Worm (Caenorhabditis elegans): ENCODE measurements around the gene B0035.21.

ce11 chrIV:11329269-11329668 is 2.2 kb downstream of the B0035.21 start, which contains the start of gene leo-1:
- TF ChIP-seq F26F4.8 (GFP tag; conservative IDR thresholded peaks at IDR 0.05) (no peak), egl-27 (tag; optimal IDR thresholded peaks at IDR 0.05) (no peak), aha-1 (tag) (no peak), ZK337.2 (GFP tag; IDR thresholded peaks at IDR 0.05) (no peak), fos-1 (tag; optimal IDR thresholded peaks at IDR 0.05) (no peak), zag-1 (tag; optimal IDR thresholded peaks at IDR 0.05) (no peak), lin-15B (tag; optimal IDR thresholded peaks at IDR 0.05) (no peak)
